Fruit fly (Drosophila melanogaster) whole organism, pupa: ENCODE results near the gene CG32625.

Experiments used
- CG4496 ChIP-seq: fragments of 200-800 bp; sonication (Bioruptor generic); IDR thresholded peaks from 3 replicates; pipeline ENCODE4 v1.3.6; 2022; ENCODE audit warnings: missing biosample characterization, missing genetic modification characterization
- CG8301 ChIP-seq: fragments of 200-800 bp; sonication (Bioruptor generic); optimal IDR thresholded peaks from 2 replicates; lab custom pipeline; 2018; ENCODE audit warnings: missing biosample characterization, mild to moderate bottlenecking, missing genetic modification characterization
- CG9948 ChIP-seq: fragments of 200-800 bp; sonication (Bioruptor generic); optimal IDR thresholded peaks from 2 replicates; lab custom pipeline; 2018; ENCODE audit warnings: missing biosample characterization, mild to moderate bottlenecking, missing genetic modification characterization, moderate library complexity
- D1 ChIP-seq: fragments of 200-800 bp; sonication (Bioruptor generic); optimal IDR thresholded peaks from 2 replicates; lab custom pipeline; 2018; ENCODE audit warnings: missing biosample characterization, mild to moderate bottlenecking, missing genetic modification characterization, moderate library complexity
- Ets98B ChIP-seq: fragments of 200-800 bp; sonication (Bioruptor generic); IDR thresholded peaks from 2 replicates; pipeline ENCODE4 v1.3.6; 2022; ENCODE audit warnings: missing biosample characterization, missing genetic modification characterization
- Pif1A ChIP-seq: fragments of 200-800 bp; sonication (Bioruptor generic); optimal IDR thresholded peaks from 3 replicates; lab custom pipeline; 2016; ENCODE audit warnings: missing biosample characterization, missing genetic modification characterization
- Pif1B ChIP-seq: fragments of 200-800 bp; sonication (Bioruptor generic); optimal IDR thresholded peaks from 3 replicates; lab custom pipeline; 2016; ENCODE audit warnings: missing biosample characterization, missing genetic modification characterization
- fd96Ca ChIP-seq: fragments of 200-800 bp; sonication (Bioruptor generic); IDR thresholded peaks from 3 replicates; pipeline ENCODE4 v1.3.6; 2022; ENCODE audit warnings: missing biosample characterization, missing genetic modification characterization

DNA sequence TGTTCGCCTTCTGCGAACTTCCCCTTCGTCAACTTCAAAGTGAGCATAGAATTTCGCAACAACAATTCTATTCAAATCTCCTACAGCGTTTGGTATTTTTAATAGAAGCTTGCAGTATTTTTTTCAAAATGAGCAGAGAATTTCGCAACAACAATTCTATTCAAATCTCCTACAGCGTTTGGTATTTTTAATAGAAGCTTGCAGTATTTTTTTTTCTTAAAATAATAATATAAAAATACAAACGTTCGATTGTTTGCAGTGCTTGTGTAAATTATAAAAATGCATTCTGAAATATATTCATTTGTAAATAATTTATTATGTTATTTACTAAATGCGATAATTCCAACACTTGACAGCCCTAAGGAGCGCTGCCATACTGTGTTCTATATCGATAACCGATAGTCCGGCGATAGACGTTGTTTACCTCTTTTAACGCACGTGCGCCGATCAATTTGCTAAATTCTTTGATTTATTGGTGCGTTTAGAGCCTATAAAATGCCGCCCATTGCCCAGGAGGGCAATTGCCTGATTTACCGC lies at the start of gene CG32625, which contains the start of gene Rtc1:
- TF ChIP-seq Pif1B (GFP tag; lab: Kevin White, UChicago) (no peak), CG9948 (tag; lab: Kevin White, UChicago) (no peak), D1 (no peak), fd96Ca (GFP tag; lab: Robert Waterston, UW) (no peak), Ets98B (peak; percentile 42; the same call in 1 of the 2 replicates), CG8301 (tag; lab: Kevin White, UChicago) (no peak), Pif1A (peak; percentile 2), CG4496 (GFP tag; lab: Robert Waterston, UW) (no peak)
